Worm (Caenorhabditis elegans) whole organism, L4 larva: ENCODE data around the gene cgh-1.

Experiments used
- arid-1 ChIP-seq: fragments of 200-800 bp; sonication (Bioruptor generic); conservative IDR thresholded peaks from 2 replicates; pipeline ENCODE4 v1.3.6; 2022; ENCODE audit warnings: missing genetic modification reagents, missing genetic modification characterization, missing compliant biosample characterization
- php-3 ChIP-seq: fragments of 200-800 bp; sonication (Bioruptor generic); IDR thresholded peaks from 2 replicates; pipeline ENCODE4 v1.3.6; 2022; ENCODE audit warnings: missing genetic modification reagents, missing genetic modification characterization, missing compliant biosample characterization
- set-16 ChIP-seq: fragments of 200-800 bp; sonication (Bioruptor generic); IDR thresholded peaks from 2 replicates; pipeline ENCODE4 v1.3.6; 2022; ENCODE audit warnings: missing genetic modification reagents, missing genetic modification characterization, missing compliant biosample characterization

The cgh-1 gene

ce11 chrIII:7453653-7454124 lies 43.9 kb downstream of the cgh-1 start, which contains the start of gene alh-12 (continued):
- TF ChIP-seq php-3 (no peak), arid-1 (GFP tag; lab: Robert Waterston, UW) (no peak)

- peak; percentile 85 for TF ChIP-seq set-16
Measured at ce11 chrIII:7452438-7452837, 45.2 kb downstream of the cgh-1 start.
